Worm (Caenorhabditis elegans): ENCODE measurements around the gene acdh-9.

Gene acdh-9

ce11 chrII:820519-820918, 27.9 kb downstream of the acdh-9 start, which contains the start of gene F46F5.7:
TSS of gene F46F5.7 (minus strand) at chrII:820619.
- TF ChIP-seq ztf-23 (GFP tag; IDR thresholded peaks at IDR 0.05) = no peak
- no peak for TF ChIP-seq klf-2 (GFP tag; conservative IDR thresholded peaks at IDR 0.05)
- no peak for TF ChIP-seq flt-1 (GFP tag; IDR thresholded peaks at IDR 0.05)
- TF ChIP-seq cog-1 (tag; optimal IDR thresholded peaks at IDR 0.05) = no peak
- TF ChIP-seq T22C8.4 (GFP tag; IDR thresholded peaks at IDR 0.05) = no peak

- no peak for TF ChIP-seq ztf-29 (GFP tag; IDR thresholded peaks at IDR 0.05)
These were observed 33.7 kb downstream of the acdh-9 start, which contains the start of gene msrp-3 for ce11 chrII:814737-815136. TSS of gene msrp-3 (minus strand) at chrII:814837.

DNA sequence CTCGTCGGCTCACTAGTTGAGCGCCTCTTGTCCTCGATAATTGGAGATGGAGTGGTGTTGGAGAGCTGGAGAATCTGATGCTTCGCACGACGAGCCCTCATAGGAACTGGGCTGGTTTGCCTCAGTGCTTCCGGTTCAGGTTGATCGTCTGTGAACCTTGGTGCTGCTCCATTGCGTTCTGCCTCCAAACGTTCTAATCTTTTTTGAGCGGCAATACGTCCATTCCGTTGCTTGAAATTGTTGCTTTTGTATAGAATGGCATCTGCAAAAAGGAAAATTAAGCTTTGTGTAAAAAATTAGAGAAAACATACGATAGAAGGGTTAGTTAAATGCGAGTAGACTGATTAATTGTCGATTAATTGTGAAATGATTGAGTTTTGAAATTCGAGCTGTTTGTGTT, 35.5 kb downstream of the acdh-9 start, which contains the start of gene F46F5.5:
F46F5.5 (minus strand) TSS at position 101 of the 400 bp plus-strand sequence.
- no peak for TF ChIP-seq ztf-23 (GFP tag; IDR thresholded peaks at IDR 0.05)
- no peak for TF ChIP-seq ref-1 (GFP tag; conservative IDR thresholded peaks at IDR 0.05)
- no peak for TF ChIP-seq tab-1 (GFP tag; IDR thresholded peaks at IDR 0.05)
- TF ChIP-seq ztf-29 (GFP tag; IDR thresholded peaks at IDR 0.05) = no peak
- no peak for TF ChIP-seq cog-1 (tag; optimal IDR thresholded peaks at IDR 0.05)
- TF ChIP-seq flt-1 (GFP tag; IDR thresholded peaks at IDR 0.05) = no peak
- TF ChIP-seq T22C8.4 (GFP tag; IDR thresholded peaks at IDR 0.05) = no peak
- TF ChIP-seq klf-2 (GFP tag; conservative IDR thresholded peaks at IDR 0.05) = no peak
- no peak for TF ChIP-seq med-1 (GFP tag; optimal IDR thresholded peaks at IDR 0.05; ENCODE audit: insufficient read depth)

- TF ChIP-seq T22C8.4 (GFP tag; IDR thresholded peaks at IDR 0.05) = no peak
These were observed 39.9 kb downstream of the acdh-9 start, which contains the start of gene F46F5.11 for ce11 chrII:808457-808856. TSS of gene F46F5.11 (plus strand) at chrII:808757.

- no peak for TF ChIP-seq cog-1 (tag; optimal IDR thresholded peaks at IDR 0.05)
- TF ChIP-seq ztf-23 (GFP tag; IDR thresholded peaks at IDR 0.05) = no peak
- TF ChIP-seq T22C8.4 (GFP tag; IDR thresholded peaks at IDR 0.05) = no peak
These were observed 45.4 kb downstream of the acdh-9 start, which contains the start of gene F46F5.13 for ce11 chrII:803009-803408. TSS of gene F46F5.13 (plus strand) at chrII:803309.

DNA sequence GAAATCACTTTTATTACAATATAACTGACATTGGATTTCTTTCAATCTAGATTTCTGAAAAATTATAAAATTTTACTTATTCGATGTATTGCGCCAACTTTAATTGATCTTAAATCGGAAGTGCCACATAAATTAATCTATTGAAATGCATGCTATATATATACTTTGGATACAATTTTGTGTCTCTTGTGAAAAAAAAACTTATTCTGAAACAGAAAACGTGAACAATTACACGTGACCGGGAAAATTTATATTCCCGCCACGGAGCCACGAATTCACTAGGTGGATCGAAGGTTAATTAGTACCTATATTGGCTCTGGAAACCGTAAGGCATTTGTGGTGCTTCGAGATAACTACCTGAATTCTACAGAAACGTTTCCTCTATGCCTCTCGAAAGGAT, 48.7 kb downstream of the acdh-9 start, which contains the start of gene F46F5.14:
F46F5.14 (plus strand) TSS at position 301 of the 400 bp plus-strand sequence.
- TF ChIP-seq tab-1 (GFP tag; IDR thresholded peaks at IDR 0.05) = no peak
- no peak for TF ChIP-seq ztf-23 (GFP tag; IDR thresholded peaks at IDR 0.05)
- TF ChIP-seq flt-1 (GFP tag; IDR thresholded peaks at IDR 0.05) = no peak
- no peak for TF ChIP-seq T22C8.4 (GFP tag; IDR thresholded peaks at IDR 0.05)
- TF ChIP-seq ref-1 (GFP tag; conservative IDR thresholded peaks at IDR 0.05) = no peak
- no peak for TF ChIP-seq med-1 (GFP tag; optimal IDR thresholded peaks at IDR 0.05; ENCODE audit: insufficient read depth)
- no peak for TF ChIP-seq klf-2 (GFP tag; conservative IDR thresholded peaks at IDR 0.05)
- TF ChIP-seq ztf-29 (GFP tag; IDR thresholded peaks at IDR 0.05) = no peak
- no peak for TF ChIP-seq cog-1 (tag; optimal IDR thresholded peaks at IDR 0.05)

- no peak for TF ChIP-seq cog-1 (tag; optimal IDR thresholded peaks at IDR 0.05)
- no peak for TF ChIP-seq ref-1 (GFP tag; conservative IDR thresholded peaks at IDR 0.05)
These were observed 51.0 kb downstream of the acdh-9 start for ce11 chrII:797445-797844.

- no peak for TF ChIP-seq klf-2 (GFP tag; conservative IDR thresholded peaks at IDR 0.05)
- no peak for TF ChIP-seq ztf-29 (GFP tag; IDR thresholded peaks at IDR 0.05)
- TF ChIP-seq T22C8.4 (GFP tag; IDR thresholded peaks at IDR 0.05) = no peak
- no peak for TF ChIP-seq ref-1 (GFP tag; conservative IDR thresholded peaks at IDR 0.05)
- TF ChIP-seq cog-1 (tag; optimal IDR thresholded peaks at IDR 0.05) = no peak
- TF ChIP-seq flt-1 (GFP tag; IDR thresholded peaks at IDR 0.05) = no peak
- TF ChIP-seq ztf-23 (GFP tag; IDR thresholded peaks at IDR 0.05) = no peak
- no peak for TF ChIP-seq tab-1 (GFP tag; IDR thresholded peaks at IDR 0.05)
- TF ChIP-seq med-1 (GFP tag; optimal IDR thresholded peaks at IDR 0.05; ENCODE audit: insufficient read depth) = no peak
These were observed 51.5 kb downstream of the acdh-9 start for ce11 chrII:796916-797315.
